Fruit fly (Drosophila melanogaster) S2 (cell line): ENCODE measurements around the gene CG44532.
A peak's percentile ranks its signal among the peaks of the same experiment; 100 is the strongest.

Source experiments
- CG8478 ChIP-seq: fragments of >200 bp; optimal IDR thresholded peaks from 2 replicates; lab custom pipeline; 2018
- CTCF ChIP-seq, 2 experiments: fragments of >200 bp; optimal IDR thresholded peaks; 2 replicates each; lab custom pipeline; 2018

Gene CG44532

DNA sequence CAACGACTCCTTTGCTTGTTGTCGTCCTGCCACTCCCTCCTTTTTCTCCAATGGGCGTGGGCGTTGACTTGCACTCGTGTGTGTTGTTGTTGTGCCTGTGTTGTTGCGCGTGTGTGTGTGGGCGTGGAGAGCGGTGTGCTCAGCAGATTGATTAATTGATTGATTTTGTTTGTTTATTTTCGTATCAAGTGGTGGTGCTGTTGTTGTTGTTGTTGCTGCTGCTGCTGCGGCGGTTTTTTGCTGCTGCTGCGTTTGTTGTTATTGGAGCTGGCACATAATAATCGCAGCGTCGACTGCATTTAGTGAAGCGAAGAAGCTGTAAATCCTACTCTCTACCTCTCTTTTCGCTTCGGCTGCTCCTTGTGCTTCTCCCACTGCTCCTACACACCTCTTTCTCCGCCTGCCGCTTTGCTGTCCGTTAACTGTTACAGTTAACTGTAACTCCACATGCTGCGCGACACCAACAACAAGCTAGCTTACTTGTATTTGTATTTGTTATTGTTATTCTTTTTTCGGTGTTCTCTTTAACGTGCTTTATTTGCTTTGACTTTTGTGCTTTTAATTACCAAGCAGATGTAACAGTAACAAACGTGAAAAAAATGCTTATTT is 27.5 kb upstream of the CG44532 start:
- TF ChIP-seq CTCF (optimal IDR thresholded peaks at IDR 0.05; lab: Kevin White, UChicago) (no peak), CG8478 (no peak)

DNA sequence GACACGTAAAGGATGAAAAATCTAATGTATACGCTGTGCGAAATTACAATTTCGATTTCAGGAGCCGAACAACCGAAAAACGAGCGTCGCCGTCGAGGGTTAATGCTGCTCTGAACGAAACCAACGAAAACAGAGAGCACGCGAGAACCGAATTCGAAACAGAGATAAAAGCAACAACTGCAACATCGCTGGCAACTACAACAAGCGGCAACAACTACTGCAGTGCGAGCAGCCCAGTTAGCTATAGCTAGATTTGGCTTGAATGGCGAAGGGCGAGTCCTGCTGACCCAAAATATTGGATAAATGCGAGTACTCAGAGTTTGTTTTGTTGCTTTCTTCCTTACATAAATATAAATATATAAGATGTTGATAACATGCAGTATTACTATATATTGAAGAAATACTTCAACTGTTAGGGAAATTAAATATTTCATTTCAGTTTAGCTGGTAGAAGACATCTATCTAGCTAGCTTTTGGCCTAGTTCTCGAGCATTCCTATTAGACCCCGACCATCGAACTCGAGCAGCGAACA is 26.9 kb upstream of the CG44532 start, which contains the start of gene fend:
TSS of gene fend (minus strand) at position 178 of the 532 bp plus-strand sequence.
- TF ChIP-seq CTCF (optimal IDR thresholded peaks at IDR 0.05; lab: Kevin White, UChicago) (no peak), CG8478 (no peak)

DNA sequence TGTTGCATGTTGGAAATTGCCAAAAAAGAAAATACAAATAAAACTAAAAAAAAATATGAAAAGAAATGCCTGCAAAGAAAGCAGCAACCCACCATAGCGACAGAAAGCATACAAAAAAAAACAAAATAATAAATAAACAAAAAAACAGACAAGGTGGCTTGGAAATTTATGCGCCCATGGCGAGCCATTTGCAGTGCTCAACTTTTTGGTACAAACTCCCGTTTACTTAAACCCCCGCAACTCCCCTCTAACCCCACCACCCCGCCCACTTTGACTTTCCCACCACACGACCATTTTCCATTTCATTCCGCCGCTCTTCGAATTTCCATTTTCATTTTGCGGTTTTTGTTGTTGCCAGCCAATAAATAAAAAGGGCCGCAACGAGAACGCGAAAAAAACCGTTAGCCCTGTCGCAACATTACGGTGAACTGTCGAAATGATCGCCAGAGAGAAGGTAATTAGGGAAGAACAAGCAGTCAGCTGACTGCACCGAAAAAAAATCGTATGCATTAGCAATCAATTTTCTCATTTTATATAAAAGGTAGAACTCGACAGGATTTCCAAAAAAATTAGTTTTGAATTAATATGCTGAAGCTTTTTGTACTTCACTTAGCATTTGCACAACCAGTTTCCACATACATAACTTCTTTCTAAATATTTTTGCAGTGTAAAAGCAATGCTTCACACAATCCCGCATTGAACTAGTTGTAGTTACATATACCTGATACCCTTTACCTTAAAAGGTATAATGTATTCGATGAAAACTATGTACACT is 24.9 kb upstream of the CG44532 start:
- no peak for TF ChIP-seq CTCF (optimal IDR thresholded peaks at IDR 0.05; lab: Kevin White, UChicago)
- TF ChIP-seq CG8478, result no peak

DNA sequence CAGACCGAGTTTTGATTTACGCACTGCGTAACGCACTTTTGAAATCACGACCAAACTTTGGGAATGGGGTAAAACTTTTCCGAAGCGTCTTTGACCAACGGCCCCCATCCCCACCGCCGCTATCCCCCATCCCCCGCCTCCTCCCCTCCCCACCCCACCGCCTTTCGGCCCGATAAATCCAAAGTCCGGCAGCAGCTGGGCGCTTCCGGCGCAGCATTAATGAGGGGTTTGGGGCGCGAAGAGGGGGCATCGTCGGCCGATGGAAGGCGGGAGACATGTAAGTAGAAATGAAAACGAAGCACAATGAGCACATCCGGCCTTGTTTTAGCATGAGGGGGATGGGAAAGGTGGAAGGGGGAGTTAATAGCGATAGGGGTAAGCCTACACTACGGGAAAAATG is 22.8 kb upstream of the CG44532 start:
- TF ChIP-seq CTCF (optimal IDR thresholded peaks at IDR 0.05; lab: Kevin White, UChicago) (no peak), CG8478 (no peak)

DNA sequence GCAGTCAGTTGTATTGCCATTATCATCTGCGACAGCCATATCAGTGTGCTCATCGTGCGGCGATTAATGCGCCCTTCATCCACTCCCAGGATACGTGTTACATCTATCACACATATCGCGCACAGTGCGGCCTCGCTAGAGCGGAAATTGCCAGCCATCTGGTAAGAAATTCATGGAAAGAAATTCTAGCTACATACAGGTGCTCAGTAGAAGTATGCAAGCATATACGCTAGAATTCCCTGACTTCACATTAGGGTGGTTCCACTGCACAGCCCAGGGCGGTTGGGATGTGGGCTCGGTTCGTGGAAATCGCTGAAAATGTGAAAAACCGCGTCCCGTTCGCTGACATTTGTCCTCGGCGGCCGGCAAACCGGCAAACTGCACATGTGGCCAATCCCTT is 20.7 kb upstream of the CG44532 start:
- no peak for TF ChIP-seq CG8478

dm6 chrX:9142224-9142802 is 19.6 kb upstream of the CG44532 start, which contains the start of gene CG7065:
Gene CG7065 (plus strand): TSS chrX:9142493.
- TF ChIP-seq CTCF (optimal IDR thresholded peaks at IDR 0.05; lab: Kevin White, UChicago) (no peak), CG8478 (no peak)

- TF ChIP-seq CTCF (optimal IDR thresholded peaks at IDR 0.05; lab: Kevin White, UChicago), result no peak
- no peak for TF ChIP-seq CG8478
Measured at dm6 chrX:9148989-9149522, 12.8 kb upstream of the CG44532 start, which contains the start of the genes fh and Bap111. Gene fh (minus strand): TSS chrX:9149071. Gene Bap111 (plus strand): TSS chrX:9149309.

DNA sequence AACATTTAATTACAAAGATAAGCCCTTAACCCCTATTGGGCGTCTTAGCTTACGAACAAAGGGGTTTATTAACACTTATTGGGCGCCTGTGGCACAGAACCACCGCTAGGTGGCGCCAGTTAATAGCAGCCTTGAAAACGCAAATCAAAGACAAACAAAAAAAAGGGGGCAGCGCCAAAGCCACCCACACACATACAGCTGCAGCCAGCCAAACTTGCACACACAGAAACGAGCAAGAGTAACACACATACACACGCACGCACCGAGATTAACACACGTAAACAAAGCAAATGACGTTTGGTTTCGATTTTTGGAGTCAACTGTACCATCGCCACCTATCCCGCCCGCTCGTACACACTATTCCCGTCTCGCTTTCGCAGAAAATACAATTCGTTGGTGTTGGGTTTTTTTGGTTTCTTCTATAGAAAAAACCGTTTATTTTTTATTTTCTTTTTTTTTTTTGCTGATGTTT is 9.7 kb upstream of the CG44532 start:
- TF ChIP-seq CTCF (optimal IDR thresholded peaks at IDR 0.05; lab: Kevin White, UChicago) (peak; percentile 85 to 89), CG8478 (no peak)

DNA sequence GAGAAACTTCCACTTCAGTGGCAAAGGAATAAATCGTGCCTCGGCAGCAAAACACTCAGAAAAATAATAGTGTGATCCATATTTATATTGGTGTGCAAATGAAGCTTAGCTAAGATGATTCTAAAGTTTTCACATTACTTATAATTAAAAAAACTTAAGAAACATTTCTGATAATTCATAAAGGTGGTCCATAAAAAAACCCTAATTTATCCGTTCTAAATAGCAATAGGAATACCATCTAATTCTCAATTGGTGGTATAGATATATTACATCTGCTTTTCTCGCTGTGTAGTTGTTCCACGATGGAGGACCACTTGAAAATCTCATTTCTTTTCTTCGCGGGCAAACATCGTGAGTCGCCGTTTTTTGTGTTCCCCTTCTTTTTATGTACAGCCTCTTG is 6.8 kb upstream of the CG44532 start:
- TF ChIP-seq CG8478 (no peak), CTCF (optimal IDR thresholded peaks at IDR 0.05; lab: Kevin White, UChicago) (no peak)

DNA sequence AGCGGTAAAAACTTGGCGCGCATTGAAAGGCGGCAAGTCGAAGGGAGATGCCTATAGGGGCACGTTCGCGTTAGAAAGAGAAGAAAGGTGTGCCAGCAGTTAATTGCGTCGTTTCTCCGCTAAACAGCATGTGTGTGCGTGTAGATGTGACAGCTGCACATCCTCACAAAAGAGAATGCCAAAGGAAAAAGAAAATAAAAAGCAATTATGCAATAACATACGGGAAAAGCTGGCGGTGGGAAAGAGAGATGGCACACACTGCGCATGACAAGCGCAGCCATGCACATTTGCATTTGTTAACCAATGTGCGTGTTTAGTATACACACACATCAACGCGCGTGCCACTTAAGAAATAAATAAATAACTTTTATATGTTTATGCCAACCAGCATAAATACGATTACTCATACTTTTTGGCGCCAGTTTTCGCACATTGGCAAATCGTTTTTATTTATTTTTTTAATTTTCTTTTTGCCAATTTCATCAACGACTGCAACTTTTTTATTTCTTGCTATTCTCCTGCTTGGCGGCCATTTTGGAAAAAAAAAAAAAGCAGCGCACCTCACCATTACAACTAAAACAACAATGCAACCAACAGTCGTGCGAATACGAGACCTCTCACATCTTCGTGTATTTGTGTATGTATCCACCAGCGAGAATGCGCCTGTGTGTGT is 6.0 kb upstream of the CG44532 start:
- TF ChIP-seq CTCF (optimal IDR thresholded peaks at IDR 0.05; lab: Kevin White, UChicago), result peak in 1 of 2 experiments; percentile 16
- no peak for TF ChIP-seq CG8478

DNA sequence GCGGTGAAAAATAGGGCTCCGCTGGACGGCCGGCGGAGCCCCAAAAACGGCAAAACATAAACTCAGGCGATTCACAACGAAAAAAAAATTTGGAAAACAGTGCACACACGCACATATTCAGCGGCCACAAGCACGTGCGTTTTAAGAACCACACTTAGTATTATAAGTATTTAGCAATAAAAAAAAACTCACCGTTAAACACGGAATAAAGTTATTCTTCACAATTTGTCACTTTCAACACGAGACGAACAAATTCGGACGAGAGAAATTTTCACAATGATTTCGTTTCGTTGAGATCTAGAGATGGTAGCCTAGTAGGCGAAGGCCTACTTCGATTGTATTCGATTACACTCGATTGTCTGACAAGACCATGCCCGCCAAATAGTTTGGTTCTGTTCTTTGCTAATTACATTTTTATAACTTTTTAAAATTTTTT is 5.5 kb upstream of the CG44532 start, which contains the start of gene His3.3B:
TSS of gene His3.3B (minus strand) at position 282 of the 436 bp plus-strand sequence.
- TF ChIP-seq CTCF (optimal IDR thresholded peaks at IDR 0.05; lab: Kevin White, UChicago) (peak in 1 of 2 experiments; percentile 32), CG8478 (no peak)

DNA sequence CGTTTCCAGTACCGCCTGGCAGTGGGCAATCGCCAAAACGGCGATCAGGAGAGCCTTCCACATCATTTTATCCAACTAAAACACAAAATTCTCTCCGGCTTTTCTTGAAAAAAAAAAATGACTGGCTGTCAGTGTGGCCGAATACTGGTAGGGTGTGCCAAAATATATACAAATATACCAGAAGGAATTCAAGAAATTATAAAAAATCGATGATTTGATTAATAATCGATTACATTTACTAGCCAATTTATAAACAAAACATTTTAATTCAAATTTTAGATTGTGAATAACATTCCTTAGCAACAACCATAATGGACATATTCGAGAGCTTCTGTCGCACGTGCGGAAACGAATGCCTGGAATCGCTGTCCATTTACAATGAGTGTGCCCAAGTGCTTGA is 3.5 kb upstream of the CG44532 start, which contains the start of the genes Ost48 and Dlip1:
TSS of gene Ost48 (minus strand) at position 150 of the 400 bp plus-strand sequence.
TSS of gene Dlip1 (plus strand) at position 257 of the 400 bp plus-strand sequence.
- TF ChIP-seq CTCF (optimal IDR thresholded peaks at IDR 0.05; lab: Kevin White, UChicago), result no peak
- no peak for TF ChIP-seq CG8478

DNA sequence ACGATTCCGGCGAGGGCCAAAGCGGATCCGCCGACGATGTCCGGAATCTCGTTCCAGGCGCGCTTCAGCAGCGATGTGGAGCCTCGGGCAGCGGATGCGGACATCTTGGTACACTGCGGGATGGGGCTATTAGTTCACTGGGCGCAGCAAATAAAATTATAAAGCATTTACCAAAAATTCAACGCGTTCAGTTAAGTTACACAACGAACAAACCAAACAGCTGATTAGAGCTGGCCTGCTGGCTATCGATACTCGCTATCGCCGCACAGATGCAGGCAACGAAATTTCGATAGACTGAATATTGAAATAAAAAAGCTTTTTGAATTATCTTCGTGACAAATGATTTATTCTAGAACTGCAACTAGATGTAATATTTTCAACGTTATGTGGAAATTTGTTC is 2.2 kb upstream of the CG44532 start, which contains the start of gene NdufA3:
TSS of gene NdufA3 (minus strand) at position 317 of the 400 bp plus-strand sequence.
- no peak for TF ChIP-seq CTCF (optimal IDR thresholded peaks at IDR 0.05; lab: Kevin White, UChicago)
- no peak for TF ChIP-seq CG8478

DNA sequence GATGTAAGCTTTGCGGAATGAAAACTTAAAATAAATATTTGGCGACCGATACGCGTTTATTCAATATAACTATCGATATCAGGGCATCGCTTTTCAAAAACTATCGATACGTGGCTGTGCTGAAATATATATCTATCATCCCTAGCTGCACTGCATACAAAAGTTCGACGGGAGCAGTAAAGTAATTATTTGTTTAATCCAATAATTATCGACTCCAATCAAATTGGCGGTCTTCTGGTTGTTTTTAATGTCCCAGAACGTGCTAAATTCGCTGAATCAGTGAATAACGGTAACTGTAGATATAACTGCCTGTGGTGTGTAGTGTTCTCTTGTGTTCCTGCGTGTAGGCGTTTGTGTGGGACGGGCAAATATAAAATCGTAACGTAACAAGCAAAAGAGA is 1.2 kb downstream of the CG44532 start, which contains the start of gene mei-P26:
TSS of gene mei-P26 (plus strand) at position 146 of the 400 bp plus-strand sequence.
- no peak for TF ChIP-seq CG8478
- TF ChIP-seq CTCF (optimal IDR thresholded peaks at IDR 0.05; lab: Kevin White, UChicago), result no peak
